Fruit fly (Drosophila melanogaster): Measurements from ENCODE around the gene CG14314.

The CG14314 gene

DNA sequence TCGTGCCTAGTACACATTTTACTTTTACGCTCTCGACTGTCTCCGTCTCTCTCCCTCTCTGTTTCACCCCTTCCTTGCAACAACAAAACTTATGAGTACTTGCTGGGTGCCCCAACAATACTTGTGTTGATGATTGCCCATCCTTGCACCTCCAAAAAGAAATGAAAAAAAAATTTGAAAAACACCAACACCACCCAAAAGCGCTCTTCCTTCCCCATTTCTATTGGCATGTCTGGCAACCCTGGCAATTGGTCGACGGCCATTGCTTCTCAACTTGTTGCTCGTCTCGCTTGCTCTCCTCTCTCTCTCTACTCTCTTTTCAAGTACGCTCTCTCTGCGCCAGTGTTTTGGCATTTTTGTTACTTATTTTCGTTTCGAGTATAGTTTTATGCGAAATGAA is 47.5 kb upstream of the CG14314 start (continued):
- no peak for TF ChIP-seq corto (GFP tag; optimal IDR thresholded peaks at IDR 0.05)
- no peak for TF ChIP-seq ERR (GFP tag; optimal IDR thresholded peaks at IDR 0.05)
- TF ChIP-seq nom (GFP tag; optimal IDR thresholded peaks at IDR 0.05): peak; percentile 44
- TF ChIP-seq Drgx (GFP tag; IDR thresholded peaks at IDR 0.05): peak; percentile 29; the same call in 1 of the 2 replicates
- no peak for TF ChIP-seq pros (GFP tag; optimal IDR thresholded peaks at IDR 0.05)
- TF ChIP-seq bab2 (GFP tag; optimal IDR thresholded peaks at IDR 0.05): no peak
- no peak for TF ChIP-seq CG2202 (tag; optimal IDR thresholded peaks at IDR 0.05)
- no peak for TF ChIP-seq h (optimal IDR thresholded peaks at IDR 0.05)
- TF ChIP-seq ftz-f1 (GFP tag; optimal IDR thresholded peaks at IDR 0.05): peak; percentile 15
- TF ChIP-seq Hr78 (GFP tag; optimal IDR thresholded peaks at IDR 0.05): no peak
- no peak for TF ChIP-seq crc (GFP tag; optimal IDR thresholded peaks at IDR 0.05)
- no peak for TF ChIP-seq CG8290 (GFP tag; optimal IDR thresholded peaks at IDR 0.05)
- peak in 1 of 2 experiments; percentile 15 for TF ChIP-seq CG8290 (tag; optimal IDR thresholded peaks at IDR 0.05)
- peak; percentile 85 for TF ChIP-seq phol (tag; optimal IDR thresholded peaks at IDR 0.05)
- TF ChIP-seq CG6813 (GFP tag; optimal IDR thresholded peaks at IDR 0.05): no peak
- TF ChIP-seq CG4854 (GFP tag; optimal IDR thresholded peaks at IDR 0.05): no peak
- TF ChIP-seq CG13287 (GFP tag; IDR thresholded peaks at IDR 0.05; ENCODE audit: partially characterized antibody): peak; percentile 15; the same call in 1 of the 2 replicates
- TF ChIP-seq CG12071 (GFP tag; optimal IDR thresholded peaks at IDR 0.05): no peak
- no peak for TF ChIP-seq kay (GFP tag; optimal IDR thresholded peaks at IDR 0.05)
- no peak for TF ChIP-seq CG14667 (GFP tag; IDR thresholded peaks at IDR 0.05)
- TF ChIP-seq B-H1 (GFP tag; IDR thresholded peaks at IDR 0.05): no peak; the same call in 2 of the 3 replicates
- TF ChIP-seq CG31388 (GFP tag; optimal IDR thresholded peaks at IDR 0.05): no peak
- TF ChIP-seq CG1529 (GFP tag; optimal IDR thresholded peaks at IDR 0.05): no peak
- no peak for TF ChIP-seq slp2 (GFP tag; optimal IDR thresholded peaks at IDR 0.05)
- no peak for TF ChIP-seq CG6654 (GFP tag; optimal IDR thresholded peaks at IDR 0.05)
- peak; percentile 10 for TF ChIP-seq CG13624 (GFP tag; optimal IDR thresholded peaks at IDR 0.05)
- TF ChIP-seq slou (GFP tag; optimal IDR thresholded peaks at IDR 0.05): no peak
- no peak for TF ChIP-seq CG4820 (GFP tag; optimal IDR thresholded peaks at IDR 0.05)
- TF ChIP-seq stwl (tag; optimal IDR thresholded peaks at IDR 0.05): peak; percentile 20
- TF ChIP-seq dm (GFP tag; optimal IDR thresholded peaks at IDR 0.05): no peak
- TF ChIP-seq CG7372 (GFP tag; IDR thresholded peaks at IDR 0.05): no peak
- peak; percentile 43 for TF ChIP-seq CG7786 (GFP tag; optimal IDR thresholded peaks at IDR 0.05)
- no peak for TF ChIP-seq Deaf1 (tag; optimal IDR thresholded peaks at IDR 0.05)
- TF ChIP-seq CG6765 (GFP tag; optimal IDR thresholded peaks at IDR 0.05): peak; percentile 67
- no peak for TF ChIP-seq ap (GFP tag; IDR thresholded peaks at IDR 0.05)
- TF ChIP-seq H2.0 (GFP tag; IDR thresholded peaks at IDR 0.05): no peak
- no peak for TF ChIP-seq hth (optimal IDR thresholded peaks at IDR 0.05)
- no peak for TF ChIP-seq Mrtf (GFP tag; IDR thresholded peaks at IDR 0.05)
- TF ChIP-seq CG18262 (tag; optimal IDR thresholded peaks at IDR 0.05): no peak
- TF ChIP-seq CG15696 (tag; optimal IDR thresholded peaks at IDR 0.05): no peak
- no peak for TF ChIP-seq dmrt99B (tag; optimal IDR thresholded peaks at IDR 0.05)
- TF ChIP-seq Fer2 (tag; optimal IDR thresholded peaks at IDR 0.05): peak; percentile 14
- TF ChIP-seq lab (GFP tag; optimal IDR thresholded peaks at IDR 0.05): peak; percentile 38
- TF ChIP-seq onecut (GFP tag; IDR thresholded peaks at IDR 0.05): peak; percentile 36; the same call in 1 of the 2 replicates
- no peak for TF ChIP-seq croc (GFP tag; conservative IDR thresholded peaks at IDR 0.05)
- no peak for TF ChIP-seq CkIIα-i1 (GFP tag; IDR thresholded peaks at IDR 0.05)
- TF ChIP-seq Dref (GFP tag; IDR thresholded peaks at IDR 0.05): peak; percentile 27; the same call in 1 of the 2 replicates
- TF ChIP-seq dati (GFP tag; IDR thresholded peaks at IDR 0.05): no peak
- TF ChIP-seq Bteb2 (GFP tag; optimal IDR thresholded peaks at IDR 0.05): no peak
- no peak for TF ChIP-seq Camta (GFP tag; optimal IDR thresholded peaks at IDR 0.05)
- no peak for TF ChIP-seq CG12104 (GFP tag; optimal IDR thresholded peaks at IDR 0.05)
- TF ChIP-seq CG7987 (GFP tag; optimal IDR thresholded peaks at IDR 0.05): no peak
- TF ChIP-seq Hr39 (optimal IDR thresholded peaks at IDR 0.05): no peak

All from whole organism, embryonic.